Worm (Caenorhabditis elegans) whole organism, L2 larva: ENCODE results near the gene Y50E8A.2.

Source experiments
- F13H6.1 ChIP-seq: sonication (generic microtip); optimal IDR thresholded peaks from 2 replicates; lab custom pipeline; 2016; ENCODE audit warnings: missing genetic modification characterization, missing compliant biosample characterization
- blmp-1 ChIP-seq: sonication (generic microtip); optimal IDR thresholded peaks from 2 replicates; lab custom pipeline; 2017; ENCODE audit warnings: missing genetic modification characterization, mild to moderate bottlenecking, missing compliant biosample characterization, antibody characterized with exemption, moderate library complexity; ENCODE audit not compliant: insufficient read depth
- mdl-1 ChIP-seq, 2 experiments: fragments of 150-350 bp in 1 of 2; sonication (generic microtip) in 1 of 2; optimal IDR thresholded peaks; 2 replicates each; lab custom pipeline; 2017; ENCODE audit warnings: missing biosample characterization in 2 of 2, missing genetic modification characterization in 2 of 2
- nhr-10 ChIP-seq: sonication (generic microtip); optimal IDR thresholded peaks from 2 replicates; lab custom pipeline; 2017; ENCODE audit warnings: missing biosample characterization, missing genetic modification characterization
- nhr-11 ChIP-seq: fragments of 150-350 bp; optimal IDR thresholded peaks from 2 replicates; lab custom pipeline; 2014; ENCODE audit warnings: missing biosample characterization, missing genetic modification characterization
- nhr-12 ChIP-seq: fragments of 150-350 bp; optimal IDR thresholded peaks from 2 replicates; lab custom pipeline; 2014; ENCODE audit warnings: missing biosample characterization, missing genetic modification characterization
- peb-1 ChIP-seq: fragments of 150-350 bp; optimal IDR thresholded peaks from 2 replicates; lab custom pipeline; 2014; ENCODE audit warnings: missing biosample characterization, missing genetic modification characterization
- sem-4 ChIP-seq: fragments of 150-350 bp; optimal IDR thresholded peaks from 2 replicates; lab custom pipeline; 2014; ENCODE audit warnings: missing biosample characterization, missing genetic modification reagents, missing genetic modification characterization
- unc-62 ChIP-seq: fragments of 150-350 bp; optimal IDR thresholded peaks from 2 replicates; lab custom pipeline; 2014; ENCODE audit warnings: missing biosample characterization, missing genetic modification reagents, missing genetic modification characterization
- zag-1 ChIP-seq: fragments of 150-350 bp; optimal IDR thresholded peaks from 2 replicates; lab custom pipeline; 2014; ENCODE audit warnings: missing biosample characterization, missing genetic modification characterization
- ztf-4 ChIP-seq: fragments of 150-350 bp; optimal IDR thresholded peaks from 2 replicates; lab custom pipeline; 2014; ENCODE audit warnings: missing biosample characterization, missing genetic modification characterization

ce11 chrV:14723020-14723419 is 5.6 kb downstream of the Y50E8A.2 start, which contains the start of gene R08A2.7:
- no peak for TF ChIP-seq F13H6.1 (tag; lab: Kevin White, UChicago)
- TF ChIP-seq peb-1 (tag; lab: Kevin White, UChicago): no peak
- no peak for TF ChIP-seq unc-62 (GFP tag; lab: Kevin White, UChicago)
- TF ChIP-seq mdl-1 (tag; optimal IDR thresholded peaks at IDR 0.05; lab: Kevin White, UChicago): no peak
- TF ChIP-seq sem-4 (tag; lab: Kevin White, UChicago): no peak
- no peak for TF ChIP-seq zag-1 (tag; lab: Kevin White, UChicago)
- no peak for TF ChIP-seq nhr-11 (tag; lab: Kevin White, UChicago)
- TF ChIP-seq blmp-1 (tag; lab: Kevin White, UChicago): no peak
- no peak for TF ChIP-seq nhr-10 (tag; lab: Kevin White, UChicago)
- TF ChIP-seq ztf-4 (tag; lab: Kevin White, UChicago): no peak
- no peak for TF ChIP-seq nhr-12 (tag; lab: Kevin White, UChicago)
